Worm (Caenorhabditis elegans) whole organism, L1 larva: Measurements from ENCODE around the gene hda-11.
A peak's percentile ranks its signal among the peaks of the same experiment; 100 is the strongest.

ENCODE experiments used
- C04F5.9 ChIP-seq: sonication (generic microtip); optimal IDR thresholded peaks from 2 replicates; lab custom pipeline; 2016; ENCODE audit warnings: missing genetic modification characterization, missing compliant biosample characterization
- C34B4.2 ChIP-seq: sonication (generic microtip); optimal IDR thresholded peaks from 2 replicates; lab custom pipeline; 2017; ENCODE audit warnings: mild to moderate bottlenecking, missing genetic modification characterization, missing compliant biosample characterization
- aha-1 ChIP-seq: fragments of 150-350 bp; optimal IDR thresholded peaks from 2 replicates; lab custom pipeline; 2014; ENCODE audit warnings: missing biosample characterization, missing genetic modification characterization
- alr-1 ChIP-seq: fragments of 200-800 bp; sonication (Bioruptor generic); optimal IDR thresholded peaks from 2 replicates; lab custom pipeline; 2018; ENCODE audit warnings: borderline replicate concordance, mild to moderate bottlenecking, missing genetic modification characterization, missing compliant biosample characterization
- blmp-1 ChIP-seq: fragments of 150-350 bp; optimal IDR thresholded peaks from 2 replicates; lab custom pipeline; 2014; ENCODE audit warnings: missing biosample characterization, missing genetic modification characterization
- ceh-8 ChIP-seq: fragments of 200-800 bp; sonication (Bioruptor generic); optimal IDR thresholded peaks from 2 replicates; lab custom pipeline; 2018; ENCODE audit warnings: mild to moderate bottlenecking, missing genetic modification characterization, moderate library complexity, missing compliant biosample characterization
- ceh-82 ChIP-seq, 3 experiments: fragments of 150-350 bp in 1 of 3; sonication (generic microtip) in 2 of 3; optimal IDR thresholded peaks; 2 replicates each; lab custom pipeline; 2014 to 2017; ENCODE audit warnings: missing biosample characterization in 3 of 3, missing genetic modification characterization in 3 of 3
- efl-1 ChIP-seq, 4 experiments: fragments of 150-350 bp; optimal IDR thresholded peaks in 3 of 4; peaks in 1 of 4; 1 replicate in 1 of 4; 2 replicates in 3 of 4; lab custom pipeline; 2014; ENCODE audit warnings: missing biosample characterization in 2 of 4, missing genetic modification characterization in 2 of 4, missing genetic modification reagents in 2 of 4
- egl-13 ChIP-seq: sonication (generic microtip); optimal IDR thresholded peaks from 2 replicates; lab custom pipeline; 2016; ENCODE audit warnings: missing genotype, missing genetic modification reagents, missing genetic modification characterization, missing compliant biosample characterization
- elt-2 ChIP-seq: sonication (generic microtip); optimal IDR thresholded peaks from 2 replicates; lab custom pipeline; 2016; ENCODE audit warnings: missing genetic modification characterization, mild to moderate bottlenecking, inconsistent platforms, missing compliant biosample characterization, missing genetic modification reagents
- elt-3 ChIP-seq, 6 experiments: fragments of 150-350 bp in 1 of 6; sonication (generic microtip); optimal IDR thresholded peaks; 2 replicates each; lab custom pipeline; 2017 to 2018; ENCODE audit warnings: missing biosample characterization in 6 of 6, missing genetic modification characterization in 6 of 6, inconsistent platforms in 1 of 6
- grh-1 ChIP-seq: fragments of 200-800 bp; sonication (Bioruptor generic); IDR thresholded peaks from 2 replicates; pipeline ENCODE4 v1.3.6; 2022; ENCODE audit warnings: missing genetic modification reagents, missing genetic modification characterization, missing compliant biosample characterization
- jun-1 ChIP-seq: fragments of 150-350 bp; optimal IDR thresholded peaks from 2 replicates; lab custom pipeline; 2014; ENCODE audit warnings: missing biosample characterization, missing genetic modification reagents, missing genetic modification characterization
- lin-14 ChIP-seq: fragments of 200-800 bp; sonication (Bioruptor generic); optimal IDR thresholded peaks from 2 replicates; lab custom pipeline; 2018; ENCODE audit warnings: mild to moderate bottlenecking, missing genetic modification characterization, moderate library complexity, missing compliant biosample characterization
- lin-15B ChIP-seq: fragments of 150-350 bp; sonication (generic microtip); optimal IDR thresholded peaks from 3 replicates; lab custom pipeline; 2014; ENCODE audit warnings: missing biosample characterization, missing genetic modification characterization
- lin-35 ChIP-seq, 2 experiments: fragments of 150-350 bp; optimal IDR thresholded peaks; 2 replicates each; lab custom pipeline; 2014; ENCODE audit warnings: missing biosample characterization in 2 of 2, missing genetic modification characterization in 2 of 2, missing genetic modification reagents in 2 of 2
- lir-3 ChIP-seq: sonication (generic microtip); optimal IDR thresholded peaks from 2 replicates; lab custom pipeline; 2016; ENCODE audit warnings: mild to moderate bottlenecking, missing genetic modification characterization, moderate library complexity, missing compliant biosample characterization; ENCODE audit not compliant: poor library complexity
- lsy-2 ChIP-seq, 2 experiments: fragments of 150-350 bp; optimal IDR thresholded peaks; 2 replicates each; lab custom pipeline; 2014; ENCODE audit warnings: missing biosample characterization in 2 of 2, missing genetic modification characterization in 2 of 2
- nhr-20 ChIP-seq: sonication (generic microtip); optimal IDR thresholded peaks from 2 replicates; lab custom pipeline; 2016; ENCODE audit warnings: mild to moderate bottlenecking, missing genetic modification characterization, missing compliant biosample characterization
- nhr-28 ChIP-seq: fragments of 150-350 bp; optimal IDR thresholded peaks from 2 replicates; lab custom pipeline; 2014; ENCODE audit warnings: missing biosample characterization, missing genetic modification characterization
- nhr-71 ChIP-seq: sonication (generic microtip); optimal IDR thresholded peaks from 2 replicates; lab custom pipeline; 2016; ENCODE audit warnings: mild to moderate bottlenecking, missing genetic modification characterization, moderate library complexity, missing compliant biosample characterization
- nhr-76 ChIP-seq: sonication (generic microtip); optimal IDR thresholded peaks from 2 replicates; lab custom pipeline; 2017; ENCODE audit warnings: missing biosample characterization, missing genetic modification characterization
- nhr-84 ChIP-seq: sonication (generic microtip); optimal IDR thresholded peaks from 2 replicates; lab custom pipeline; 2017; ENCODE audit warnings: missing biosample characterization, missing genetic modification characterization
- nhr-85 ChIP-seq: sonication (generic microtip); peaks from one replicate; lab custom pipeline; 2016; ENCODE audit warnings: missing genetic modification characterization, inconsistent platforms, missing compliant biosample characterization
- pqm-1 ChIP-seq: sonication (generic microtip); optimal IDR thresholded peaks from 3 replicates; lab custom pipeline; 2017; ENCODE audit warnings: missing biosample characterization, missing genetic modification characterization
- rnt-1 ChIP-seq: sonication (generic microtip); optimal IDR thresholded peaks from 2 replicates; lab custom pipeline; 2016; ENCODE audit warnings: mild to moderate bottlenecking, missing genetic modification characterization, moderate library complexity, missing compliant biosample characterization
- snu-23 ChIP-seq: sonication (generic microtip); optimal IDR thresholded peaks from 2 replicates; lab custom pipeline; 2016; ENCODE audit warnings: missing genetic modification characterization, missing compliant biosample characterization
- sptf-1 ChIP-seq: fragments of 150-350 bp; optimal IDR thresholded peaks from 2 replicates; lab custom pipeline; 2014; ENCODE audit warnings: missing biosample characterization, missing genetic modification characterization
- tbx-2 ChIP-seq: sonication (generic microtip); optimal IDR thresholded peaks from 2 replicates; lab custom pipeline; 2016; ENCODE audit warnings: missing genetic modification characterization, missing compliant biosample characterization
- unc-62 ChIP-seq: fragments of 150-350 bp; optimal IDR thresholded peaks from 2 replicates; lab custom pipeline; 2014; ENCODE audit warnings: missing biosample characterization, missing genetic modification reagents, missing genetic modification characterization
- unc-98 ChIP-seq: fragments of 200-800 bp; sonication (Bioruptor generic); IDR thresholded peaks from 2 replicates; pipeline ENCODE4 v1.3.6; 2022; ENCODE audit warnings: missing genetic modification characterization, missing compliant biosample characterization
- xbp-1 ChIP-seq: sonication (generic microtip); optimal IDR thresholded peaks from 2 replicates; lab custom pipeline; 2016; ENCODE audit warnings: missing genetic modification characterization, missing compliant biosample characterization
- ztf-11 ChIP-seq, 2 experiments: sonication (generic microtip); optimal IDR thresholded peaks; 2 replicates each; lab custom pipeline; 2016 to 2017; ENCODE audit warnings: missing genetic modification characterization in 2 of 2, missing biosample characterization in 1 of 2, missing compliant biosample characterization in 1 of 2
- ztf-4 ChIP-seq: fragments of 150-350 bp; optimal IDR thresholded peaks from 2 replicates; lab custom pipeline; 2014; ENCODE audit warnings: missing biosample characterization, missing genetic modification characterization

The hda-11 gene

ce11 chrV:10564140-10564539 lies 38.2 kb downstream of the hda-11 start:
- TF ChIP-seq lin-14 (no peak), ztf-4 (tag; lab: Kevin White, UChicago) (no peak), lir-3 (tag; lab: Kevin White, UChicago) (no peak), blmp-1 (tag; lab: Kevin White, UChicago) (peak; percentile 84), elt-3 (tag; optimal IDR thresholded peaks at IDR 0.05; lab: Kevin White, UChicago) (peak in 1 of 6 experiments; percentile 35), nhr-28 (tag; lab: Kevin White, UChicago) (no peak), nhr-85 (peak; percentile 48), grh-1 (GFP tag; lab: Robert Waterston, UW) (no peak), snu-23 (no peak), jun-1 (tag; lab: Kevin White, UChicago) (no peak), unc-62 (no peak), xbp-1 (tag; lab: Kevin White, UChicago) (no peak), lin-15B (tag; lab: Kevin White, UChicago) (no peak), efl-1 (optimal IDR thresholded peaks at IDR 0.05; lab: Kevin White, UChicago) (no peak), efl-1 (GFP tag; optimal IDR thresholded peaks at IDR 0.05 in 1 of 2; lab: Kevin White, UChicago) (peak in 1 of 2 experiments; percentile 81)
- TF ChIP-seq, all 84 proteins: peak for 4

ce11 chrV:10564830-10565365 lies 38.9 kb downstream of the hda-11 start, which contains the start of gene cat-4:
cat-4 (plus strand) TSS chrV:10564880.
- TF ChIP-seq elt-2 (tag; lab: Kevin White, UChicago) = peak; percentile 80
- no peak for TF ChIP-seq lin-35 (GFP tag; optimal IDR thresholded peaks at IDR 0.05; lab: Kevin White, UChicago)
- no peak for TF ChIP-seq efl-1 (optimal IDR thresholded peaks at IDR 0.05; lab: Kevin White, UChicago)
- TF ChIP-seq efl-1 (GFP tag; optimal IDR thresholded peaks at IDR 0.05 in 1 of 2; lab: Kevin White, UChicago) = no peak

- TF ChIP-seq C04F5.9 (no peak), blmp-1 (tag; lab: Kevin White, UChicago) (no peak), C34B4.2 (tag; lab: Kevin White, UChicago) (no peak), lsy-2 (tag; optimal IDR thresholded peaks at IDR 0.05; lab: Kevin White, UChicago) (no peak), egl-13 (tag; lab: Kevin White, UChicago) (no peak), nhr-76 (no peak), aha-1 (tag; lab: Kevin White, UChicago) (no peak), ztf-11 (tag; optimal IDR thresholded peaks at IDR 0.05; lab: Kevin White, UChicago) (no peak), sptf-1 (no peak), tbx-2 (tag; lab: Kevin White, UChicago) (no peak), xbp-1 (tag; lab: Kevin White, UChicago) (no peak), nhr-28 (tag; lab: Kevin White, UChicago) (no peak), lir-3 (tag; lab: Kevin White, UChicago) (no peak), ceh-8 (GFP tag; lab: Kevin White, UChicago) (no peak)
Observed at ce11 chrV:10568496-10568895, 42.5 kb downstream of the hda-11 start.

ce11 chrV:10571523-10571922 lies 45.5 kb downstream of the hda-11 start:
- no peak for TF ChIP-seq ceh-82 (tag; optimal IDR thresholded peaks at IDR 0.05; lab: Kevin White, UChicago)
- TF ChIP-seq rnt-1 (tag; lab: Kevin White, UChicago) = no peak
- no peak for TF ChIP-seq alr-1 (tag; lab: Kevin White, UChicago)
- TF ChIP-seq lin-14 = peak; percentile 59
- TF ChIP-seq elt-3 (tag; optimal IDR thresholded peaks at IDR 0.05; lab: Kevin White, UChicago) = peak in 2 of 6 experiments; percentile 44 to 65
- TF ChIP-seq blmp-1 (tag; lab: Kevin White, UChicago) = peak; percentile 70
- peak; percentile 76 for TF ChIP-seq nhr-85
- no peak for TF ChIP-seq nhr-71
- TF ChIP-seq nhr-84 = no peak
- TF ChIP-seq nhr-20 (tag; lab: Kevin White, UChicago) = peak; percentile 2
- peak in 1 of 2 experiments; percentile 2 for TF ChIP-seq lsy-2 (tag; optimal IDR thresholded peaks at IDR 0.05; lab: Kevin White, UChicago)
- no peak for TF ChIP-seq unc-98 (GFP tag; lab: Robert Waterston, UW)
- no peak for TF ChIP-seq pqm-1 (tag; lab: Kevin White, UChicago)
- peak in 1 of 2 experiments; percentile 18 for TF ChIP-seq lin-35 (GFP tag; optimal IDR thresholded peaks at IDR 0.05; lab: Kevin White, UChicago)
